Fruit fly (Drosophila melanogaster): ENCODE results near the gene snk.
A peak's percentile ranks its signal among the peaks of the same experiment; 100 is the strongest.

Gene snk

DNA sequence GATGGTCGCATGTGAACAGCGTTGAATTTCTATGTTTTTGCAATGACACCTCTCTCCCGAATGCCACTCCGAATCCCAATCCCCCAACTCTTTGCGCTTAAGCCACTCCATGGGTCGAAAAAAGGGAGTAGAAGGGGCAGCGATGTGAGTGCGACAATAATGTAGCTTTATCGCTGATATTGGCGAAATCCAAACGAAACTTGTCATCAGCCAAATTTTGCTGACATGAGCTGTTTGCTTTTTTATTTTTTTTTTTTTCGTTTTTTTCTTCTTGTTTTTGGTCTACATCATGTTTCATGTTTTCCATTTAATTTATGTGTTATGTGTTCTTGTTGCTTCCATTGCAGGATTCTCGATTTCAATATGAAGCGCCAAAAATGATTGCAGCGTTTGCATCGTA, 23.6 kb downstream of the snk start:
- TF ChIP-seq Crg-1 (GFP tag; optimal IDR thresholded peaks at IDR 0.05) (no peak), cic (GFP tag; optimal IDR thresholded peaks at IDR 0.05) (no peak), Mnt (GFP tag; optimal IDR thresholded peaks at IDR 0.05) (no peak), CG33017 (tag; optimal IDR thresholded peaks at IDR 0.05) (no peak), CG14711 (tag; optimal IDR thresholded peaks at IDR 0.05) (no peak), tj (GFP tag; optimal IDR thresholded peaks at IDR 0.05) (peak; percentile 99), bab1 (GFP tag; optimal IDR thresholded peaks at IDR 0.05) (no peak)

DNA sequence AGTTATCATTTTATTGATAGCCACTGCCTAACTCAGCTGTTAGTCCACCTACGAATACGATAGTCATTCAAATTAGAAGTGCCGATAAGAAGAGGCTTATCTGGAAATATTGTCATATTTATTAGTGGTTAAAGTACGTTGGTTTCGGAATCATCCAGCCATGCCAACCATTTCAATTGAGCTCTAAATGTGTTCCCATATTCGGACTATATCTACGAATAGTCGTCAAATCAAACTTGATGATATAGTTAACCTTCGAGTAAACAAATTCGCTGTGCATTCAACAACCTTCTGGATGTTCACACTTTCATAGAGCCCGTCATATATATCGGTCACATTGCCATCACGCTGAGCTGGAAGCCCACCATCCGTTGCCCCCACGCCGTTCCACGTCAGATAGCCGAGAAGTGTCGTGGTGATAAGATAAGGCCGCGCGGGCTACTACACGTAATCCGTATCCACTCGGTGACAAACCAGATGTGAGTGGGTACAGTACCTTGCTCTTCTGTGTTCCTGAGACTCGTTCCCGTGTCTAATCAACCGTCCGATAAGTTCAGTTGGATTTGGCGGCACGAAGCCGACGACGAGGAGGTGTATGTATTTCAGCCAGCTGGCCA, 24.2 kb downstream of the snk start:
- peak; percentile 42 for TF ChIP-seq cic (GFP tag; optimal IDR thresholded peaks at IDR 0.05)
- peak; percentile 36 for TF ChIP-seq Mnt (GFP tag; optimal IDR thresholded peaks at IDR 0.05)
- TF ChIP-seq toe (GFP tag; optimal IDR thresholded peaks at IDR 0.05), result no peak
- no peak for TF ChIP-seq pad (GFP tag; optimal IDR thresholded peaks at IDR 0.05)
- TF ChIP-seq Clk (GFP tag; optimal IDR thresholded peaks at IDR 0.05), result no peak
- TF ChIP-seq CG33017 (tag; optimal IDR thresholded peaks at IDR 0.05), result peak; percentile 19
- no peak for TF ChIP-seq CG7045 (GFP tag; optimal IDR thresholded peaks at IDR 0.05)
- TF ChIP-seq ovo (GFP tag; optimal IDR thresholded peaks at IDR 0.05), result peak; percentile 5

DNA sequence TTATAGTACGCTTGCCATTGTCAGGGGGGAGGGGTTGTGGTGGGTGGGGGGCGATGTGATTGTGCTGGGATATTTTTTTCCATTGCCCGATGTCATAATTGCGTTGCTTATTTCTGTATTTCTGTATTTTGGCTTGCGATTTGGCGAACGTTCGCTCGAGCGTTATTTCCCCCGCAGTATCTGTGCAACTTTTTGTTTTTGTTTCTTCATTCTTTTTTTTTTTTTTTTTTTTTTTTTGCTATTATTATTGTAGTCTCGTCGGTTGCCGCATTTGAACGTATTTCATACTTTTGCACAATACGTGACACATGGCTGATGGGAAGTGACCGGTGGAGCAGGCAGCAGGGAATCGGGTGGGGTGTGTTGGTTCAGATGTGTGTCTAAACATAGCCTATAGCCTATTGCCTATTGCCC, 24.9 kb downstream of the snk start:
- TF ChIP-seq CG12768 (GFP tag; optimal IDR thresholded peaks at IDR 0.05) (peak; percentile 47), cic (GFP tag; optimal IDR thresholded peaks at IDR 0.05) (peak; percentile 90), Mnt (GFP tag; optimal IDR thresholded peaks at IDR 0.05) (peak; percentile 65), CG11617 (GFP tag; optimal IDR thresholded peaks at IDR 0.05) (peak; percentile 8), Hr96 (GFP tag; optimal IDR thresholded peaks at IDR 0.05) (no peak), kay (GFP tag; ENCODE audit: borderline replicate concordance) (peak; percentile 91), CG7101 (tag; optimal IDR thresholded peaks at IDR 0.05) (no peak), bab1 (GFP tag; optimal IDR thresholded peaks at IDR 0.05) (no peak), tj (GFP tag; optimal IDR thresholded peaks at IDR 0.05) (peak; percentile 40)

DNA sequence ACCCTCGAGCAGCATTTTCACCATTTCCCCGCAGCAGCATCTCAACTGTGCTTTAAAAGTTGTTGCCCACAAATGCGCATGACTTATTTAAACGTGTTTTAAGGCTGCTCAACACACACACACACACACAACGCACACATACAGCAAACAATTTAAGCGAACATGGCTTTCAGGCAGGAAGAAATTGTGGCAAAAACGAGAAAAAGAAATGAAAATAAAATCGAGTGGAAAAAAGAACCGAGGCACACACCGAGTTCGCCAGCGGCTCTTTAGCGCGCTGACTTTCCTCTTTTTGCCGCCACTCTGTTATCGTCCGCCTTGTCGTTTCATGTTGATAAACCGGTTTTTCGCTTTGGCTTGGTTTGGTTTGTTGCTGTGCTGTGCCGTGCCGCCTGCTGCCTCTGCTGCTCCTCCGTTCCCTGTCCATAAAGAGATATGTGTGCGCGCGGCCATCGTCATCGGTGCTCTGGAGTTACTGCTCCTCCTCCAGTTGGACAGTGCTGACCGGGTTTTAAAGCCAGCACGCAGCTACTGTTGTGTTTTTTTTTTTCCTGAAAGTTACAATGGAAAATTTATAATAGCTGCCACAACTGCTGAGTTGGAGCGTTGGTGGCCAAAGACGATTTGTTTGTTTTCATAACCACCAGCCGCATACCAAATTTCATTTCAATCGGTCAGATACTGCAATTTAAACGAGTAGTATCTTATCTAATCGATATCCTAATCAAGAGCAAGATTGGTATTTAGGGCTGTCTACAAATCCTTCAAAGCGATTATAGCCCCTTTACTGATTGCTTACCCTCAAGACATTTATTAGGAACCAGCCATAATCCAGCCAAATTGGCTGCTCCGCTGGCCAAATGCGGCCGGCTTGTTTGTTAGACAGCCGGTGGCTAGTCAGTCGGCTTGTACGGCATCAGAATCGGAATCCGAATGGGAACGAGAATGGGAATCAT, 26.5 kb downstream of the snk start:
- TF ChIP-seq CG1620 (GFP tag; optimal IDR thresholded peaks at IDR 0.05) (no peak), ovo (GFP tag; optimal IDR thresholded peaks at IDR 0.05) (peak; percentile 15), kay (GFP tag; ENCODE audit: borderline replicate concordance) (peak; percentile 67), CG7101 (tag; optimal IDR thresholded peaks at IDR 0.05) (no peak), Mnt (GFP tag; optimal IDR thresholded peaks at IDR 0.05) (no peak), CG12768 (GFP tag; optimal IDR thresholded peaks at IDR 0.05) (peak; percentile 21), Clk (GFP tag; optimal IDR thresholded peaks at IDR 0.05) (no peak), bab1 (GFP tag; optimal IDR thresholded peaks at IDR 0.05) (no peak), CG11617 (GFP tag; optimal IDR thresholded peaks at IDR 0.05) (no peak), CG33017 (tag; optimal IDR thresholded peaks at IDR 0.05) (no peak), toe (GFP tag; optimal IDR thresholded peaks at IDR 0.05) (no peak)

DNA sequence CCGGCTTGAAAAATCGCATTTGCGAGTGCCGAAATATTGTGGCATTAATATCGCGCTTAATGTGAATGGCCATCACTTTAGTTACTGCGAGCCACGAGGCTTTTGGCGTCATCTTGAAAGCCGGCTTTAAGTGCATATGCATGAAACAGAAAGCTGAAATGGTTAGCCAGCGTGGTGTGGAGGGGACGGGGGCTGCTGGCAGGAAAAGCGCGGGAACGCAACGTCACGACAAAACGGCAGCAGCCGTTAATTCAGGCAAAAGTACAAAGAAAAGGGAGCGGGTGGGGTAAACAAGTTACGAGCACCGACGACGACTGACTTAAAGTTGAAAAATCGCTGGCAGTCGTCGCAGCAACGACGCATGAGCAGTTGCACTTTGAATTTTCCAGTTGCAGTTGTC, 27.2 kb downstream of the snk start:
- TF ChIP-seq pad (GFP tag; optimal IDR thresholded peaks at IDR 0.05) (no peak), CG33017 (tag; optimal IDR thresholded peaks at IDR 0.05) (no peak), CG11617 (GFP tag; optimal IDR thresholded peaks at IDR 0.05) (no peak), CG7101 (tag; optimal IDR thresholded peaks at IDR 0.05) (no peak), CG7045 (GFP tag; optimal IDR thresholded peaks at IDR 0.05) (no peak), CG14711 (tag; optimal IDR thresholded peaks at IDR 0.05) (no peak), Crg-1 (GFP tag; optimal IDR thresholded peaks at IDR 0.05) (no peak), CG5204 (GFP tag; optimal IDR thresholded peaks at IDR 0.05) (no peak), toe (GFP tag; optimal IDR thresholded peaks at IDR 0.05) (no peak), cic (GFP tag; optimal IDR thresholded peaks at IDR 0.05) (no peak), kay (GFP tag; ENCODE audit: borderline replicate concordance) (no peak), Clk (GFP tag; optimal IDR thresholded peaks at IDR 0.05) (no peak), ovo (GFP tag; optimal IDR thresholded peaks at IDR 0.05) (no peak), cnc (optimal IDR thresholded peaks at IDR 0.05) (no peak), CG1620 (GFP tag; optimal IDR thresholded peaks at IDR 0.05) (no peak), CG12768 (GFP tag; optimal IDR thresholded peaks at IDR 0.05) (no peak), bab1 (GFP tag; optimal IDR thresholded peaks at IDR 0.05) (no peak)

DNA sequence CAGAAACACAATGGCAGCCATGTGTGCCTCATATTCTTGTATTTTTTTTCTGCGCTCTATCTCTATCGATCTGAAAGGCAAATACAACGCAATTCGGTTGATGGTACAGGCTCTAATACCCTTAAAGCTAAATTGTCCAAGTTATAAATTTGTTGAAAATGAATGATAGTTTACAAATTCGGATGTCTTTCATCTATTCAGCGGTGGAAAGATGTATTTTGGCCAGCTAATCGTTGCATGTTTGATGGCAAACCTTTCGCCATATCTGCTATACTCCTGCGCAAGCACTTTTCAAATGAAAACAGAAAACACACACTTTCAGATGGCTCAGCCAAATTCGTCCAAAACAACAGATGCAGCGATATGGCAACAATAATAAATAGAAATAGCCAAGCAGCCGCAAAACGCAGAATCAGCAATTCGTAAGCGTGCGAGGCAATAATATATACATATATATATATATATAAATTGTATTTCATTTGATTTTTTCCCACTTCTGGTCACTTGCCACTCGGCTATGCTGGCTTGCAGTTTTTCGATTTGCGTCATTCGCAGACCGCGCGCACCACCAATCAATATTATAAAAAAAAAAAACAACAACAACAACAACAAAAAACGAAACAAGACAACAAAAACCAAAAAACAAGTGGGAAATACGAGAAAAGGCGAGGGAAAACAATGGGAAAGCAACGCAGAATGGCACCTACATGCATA, 28.2 kb downstream of the snk start:
- TF ChIP-seq tj (GFP tag; optimal IDR thresholded peaks at IDR 0.05) (peak; percentile 96), Hr96 (GFP tag; optimal IDR thresholded peaks at IDR 0.05) (no peak), Crg-1 (GFP tag; optimal IDR thresholded peaks at IDR 0.05) (no peak), toe (GFP tag; optimal IDR thresholded peaks at IDR 0.05) (no peak), cic (GFP tag; optimal IDR thresholded peaks at IDR 0.05) (no peak), CG14711 (tag; optimal IDR thresholded peaks at IDR 0.05) (peak; percentile 23), kay (GFP tag; ENCODE audit: borderline replicate concordance) (peak; percentile 89), CG5204 (GFP tag; optimal IDR thresholded peaks at IDR 0.05) (no peak), CG11617 (GFP tag; optimal IDR thresholded peaks at IDR 0.05) (no peak), cnc (optimal IDR thresholded peaks at IDR 0.05) (no peak), Clk (GFP tag; optimal IDR thresholded peaks at IDR 0.05) (no peak), CG1620 (GFP tag; optimal IDR thresholded peaks at IDR 0.05) (no peak), bab1 (GFP tag; optimal IDR thresholded peaks at IDR 0.05) (no peak), Mnt (GFP tag; optimal IDR thresholded peaks at IDR 0.05) (no peak), CG12768 (GFP tag; optimal IDR thresholded peaks at IDR 0.05) (no peak), CG33017 (tag; optimal IDR thresholded peaks at IDR 0.05) (no peak), CG7101 (tag; optimal IDR thresholded peaks at IDR 0.05) (no peak), ovo (GFP tag; optimal IDR thresholded peaks at IDR 0.05) (no peak), CG7045 (GFP tag; optimal IDR thresholded peaks at IDR 0.05) (no peak)

Data from whole organism, adult.